Fruit fly (Drosophila melanogaster) whole organism, embryonic: ENCODE results near the gene CG33511.

ENCODE experiments used
- BtbVII ChIP-seq: fragments of 200-800 bp; sonication (Bioruptor generic); optimal IDR thresholded peaks from 3 replicates; lab custom pipeline; 2017; ENCODE audit warnings: missing biosample characterization, mild to moderate bottlenecking, missing genetic modification characterization
- Bteb2 ChIP-seq: fragments of 200-800 bp; sonication (Bioruptor generic); optimal IDR thresholded peaks from 2 replicates; lab custom pipeline; 2016; ENCODE audit warnings: missing biosample characterization, missing genetic modification characterization
- C15 ChIP-seq: fragments of 200-800 bp; sonication (Bioruptor generic); IDR thresholded peaks from 3 replicates; pipeline ENCODE4 v1.3.6; 2022; ENCODE audit warnings: missing biosample characterization, missing genetic modification characterization
- CG10431 ChIP-seq: fragments of 200-800 bp; sonication (Bioruptor generic); optimal IDR thresholded peaks from 3 replicates; lab custom pipeline; 2018; ENCODE audit warnings: missing biosample characterization, mild to moderate bottlenecking, missing genetic modification characterization
- CG10979 ChIP-seq: fragments of 200-800 bp; sonication (Bioruptor generic); optimal IDR thresholded peaks from 2 replicates; lab custom pipeline; 2018; ENCODE audit warnings: missing biosample characterization, mild to moderate bottlenecking, missing genetic modification characterization, moderate library complexity
- CG11696 ChIP-seq: fragments of 200-800 bp; sonication (Bioruptor generic); IDR thresholded peaks from 2 replicates; pipeline ENCODE4 v1.3.6; 2022; ENCODE audit warnings: missing biosample characterization, missing genetic modification characterization
- CG12071 ChIP-seq: fragments of 200-800 bp; sonication (Bioruptor generic); optimal IDR thresholded peaks from 3 replicates; lab custom pipeline; 2018; ENCODE audit warnings: missing biosample characterization, mild to moderate bottlenecking, missing genetic modification characterization
- CG12155 ChIP-seq: fragments of 200-800 bp; sonication (Bioruptor generic); optimal IDR thresholded peaks from 3 replicates; lab custom pipeline; 2016; ENCODE audit warnings: missing biosample characterization, missing genetic modification characterization
- CG12236 ChIP-seq: fragments of 200-800 bp; sonication (Bioruptor generic); optimal IDR thresholded peaks from 2 replicates; lab custom pipeline; 2016; ENCODE audit warnings: missing biosample characterization, missing genetic modification characterization
- CG12659 ChIP-seq: fragments of 200-800 bp; sonication (Bioruptor generic); optimal IDR thresholded peaks from 3 replicates; lab custom pipeline; 2017; ENCODE audit warnings: mild to moderate bottlenecking, missing biosample characterization, missing genetic modification reagents, missing genetic modification characterization
- CG14014 ChIP-seq: fragments of 200-800 bp; sonication (Bioruptor generic); IDR thresholded peaks from 2 replicates; pipeline ENCODE4 v1.3.6; 2022; ENCODE audit warnings: missing biosample characterization, missing genetic modification characterization
- CG14710 ChIP-seq: fragments of 200-800 bp; sonication (Bioruptor generic); optimal IDR thresholded peaks from 3 replicates; lab custom pipeline; 2019; ENCODE audit warnings: missing biosample characterization, mild to moderate bottlenecking, missing genetic modification characterization, moderate library complexity
- CG14965 ChIP-seq: fragments of 200-800 bp; sonication (Bioruptor generic); optimal IDR thresholded peaks from 2 replicates; lab custom pipeline; 2016; ENCODE audit warnings: missing biosample characterization, missing genetic modification characterization, borderline replicate concordance
- CG15011 ChIP-seq: fragments of 200-800 bp; sonication (Bioruptor generic); optimal IDR thresholded peaks from 3 replicates; lab custom pipeline; 2018; ENCODE audit warnings: missing biosample characterization, mild to moderate bottlenecking, missing genetic modification characterization
- CG1602 ChIP-seq: fragments of 200-800 bp; sonication (Bioruptor generic); optimal IDR thresholded peaks from 3 replicates; lab custom pipeline; 2016; ENCODE audit warnings: missing biosample characterization, missing genetic modification characterization
- CG17568 ChIP-seq: fragments of 200-800 bp; sonication (Bioruptor generic); optimal IDR thresholded peaks from 2 replicates; lab custom pipeline; 2018; ENCODE audit warnings: missing biosample characterization, mild to moderate bottlenecking, missing genetic modification characterization, moderate library complexity
- CG18262 ChIP-seq: fragments of 200-800 bp; optimal IDR thresholded peaks from 3 replicates; lab custom pipeline; 2019; ENCODE audit warnings: missing biosample characterization, mild to moderate bottlenecking, missing genetic modification characterization, moderate library complexity
- CG31441 ChIP-seq: fragments of 200-800 bp; sonication (Bioruptor generic); IDR thresholded peaks from 2 replicates; pipeline ENCODE4 v1.3.6; 2022; ENCODE audit warnings: missing biosample characterization, missing genetic modification characterization
- CG4328 ChIP-seq: fragments of 200-800 bp; sonication (Bioruptor generic); optimal IDR thresholded peaks from 3 replicates; lab custom pipeline; 2017; ENCODE audit warnings: missing biosample characterization, missing genetic modification reagents, missing genetic modification characterization
- CG4424 ChIP-seq: fragments of 200-800 bp; sonication (Bioruptor generic); optimal IDR thresholded peaks from 3 replicates; lab custom pipeline; 2016; ENCODE audit warnings: missing biosample characterization, missing genetic modification characterization
- CG4617 ChIP-seq: fragments of 200-800 bp; sonication (Bioruptor generic); optimal IDR thresholded peaks from 3 replicates; lab custom pipeline; 2016; ENCODE audit warnings: missing biosample characterization, missing genetic modification characterization, borderline replicate concordance
- CG5953 ChIP-seq: fragments of 200-800 bp; sonication (Bioruptor generic); IDR thresholded peaks from 2 replicates; pipeline ENCODE4 v1.3.6; 2022; ENCODE audit warnings: missing biosample characterization, missing genetic modification characterization
- CG6254 ChIP-seq: fragments of 200-800 bp; sonication (Bioruptor generic); optimal IDR thresholded peaks from 3 replicates; lab custom pipeline; 2017; ENCODE audit warnings: mild to moderate bottlenecking, missing biosample characterization, missing genetic modification reagents, missing genetic modification characterization
- CG6791 ChIP-seq: fragments of 200-800 bp; sonication (Bioruptor generic); IDR thresholded peaks from 3 replicates; pipeline ENCODE4 v1.3.6; 2022; ENCODE audit warnings: missing biosample characterization, missing genetic modification characterization; ENCODE audit not compliant: partially characterized antibody
- CG7372 ChIP-seq: fragments of 200-800 bp; sonication (Bioruptor generic); IDR thresholded peaks from 2 replicates; pipeline ENCODE4 v1.3.6; 2022; ENCODE audit warnings: missing biosample characterization, missing genetic modification characterization
- CG7556 ChIP-seq: fragments of 200-800 bp; sonication (Bioruptor generic); optimal IDR thresholded peaks from 2 replicates; lab custom pipeline; 2017; ENCODE audit warnings: missing biosample characterization, mild to moderate bottlenecking, missing genetic modification characterization
- CG7987 ChIP-seq: fragments of 200-800 bp; sonication (Bioruptor generic); optimal IDR thresholded peaks from 2 replicates; lab custom pipeline; 2018; ENCODE audit warnings: missing biosample characterization, mild to moderate bottlenecking, missing genetic modification characterization, moderate library complexity
- CG8281 ChIP-seq: fragments of 200-800 bp; sonication (Bioruptor generic); optimal IDR thresholded peaks from 2 replicates; lab custom pipeline; 2018; ENCODE audit warnings: missing biosample characterization, mild to moderate bottlenecking, missing genetic modification characterization, moderate library complexity
- CG9797 ChIP-seq: fragments of 200-800 bp; sonication (Bioruptor generic); optimal IDR thresholded peaks from 3 replicates; lab custom pipeline; 2018; ENCODE audit warnings: missing biosample characterization, mild to moderate bottlenecking, missing genetic modification characterization
- CoRest ChIP-seq: fragments of 200-800 bp; sonication (Bioruptor generic); optimal IDR thresholded peaks from 3 replicates; lab custom pipeline; 2018; ENCODE audit warnings: missing biosample characterization, mild to moderate bottlenecking, missing genetic modification characterization, moderate library complexity
- E2f2 ChIP-seq: fragments of 200-800 bp; sonication (Bioruptor generic); IDR thresholded peaks from 2 replicates; pipeline ENCODE4 v1.3.6; 2022; ENCODE audit warnings: missing biosample characterization, missing genetic modification characterization
- HLH3B ChIP-seq: fragments of 200-800 bp; sonication (Bioruptor generic); IDR thresholded peaks from 2 replicates; pipeline ENCODE4 v1.3.6; 2022; ENCODE audit warnings: missing biosample characterization, missing genetic modification characterization
- Opbp ChIP-seq: fragments of 200-800 bp; sonication (Bioruptor generic); IDR thresholded peaks from 3 replicates; pipeline ENCODE4 v1.3.6; 2022; ENCODE audit warnings: missing biosample characterization, missing genetic modification characterization; ENCODE audit not compliant: partially characterized antibody
- ase ChIP-seq: fragments of 200-800 bp; sonication (Bioruptor generic); IDR thresholded peaks from 3 replicates; pipeline ENCODE4 v1.3.6; 2022; ENCODE audit warnings: missing biosample characterization, missing genetic modification characterization
- chinmo ChIP-seq: fragments of 200-800 bp; sonication (Bioruptor generic); IDR thresholded peaks from 4 replicates; pipeline ENCODE4 v1.3.6; 2022; ENCODE audit warnings: missing biosample characterization, missing genetic modification characterization; ENCODE audit not compliant: partially characterized antibody
- fd64A ChIP-seq: fragments of 200-800 bp; sonication (Bioruptor generic); optimal IDR thresholded peaks from 3 replicates; lab custom pipeline; 2018; ENCODE audit warnings: missing biosample characterization, mild to moderate bottlenecking, missing genetic modification characterization
- fd96Cb ChIP-seq: fragments of 200-800 bp; sonication (Bioruptor generic); optimal IDR thresholded peaks from 2 replicates; lab custom pipeline; 2018; ENCODE audit warnings: missing biosample characterization, mild to moderate bottlenecking, missing genetic modification characterization, moderate library complexity
- h ChIP-seq: fragments of >200 bp; optimal IDR thresholded peaks from 2 replicates; lab custom pipeline; 2017
- kah ChIP-seq: fragments of 200-800 bp; sonication (Bioruptor generic); optimal IDR thresholded peaks from 2 replicates; lab custom pipeline; 2018; ENCODE audit warnings: missing biosample characterization, mild to moderate bottlenecking, missing genetic modification characterization
- knrl ChIP-seq: fragments of 200-800 bp; sonication (Bioruptor generic); IDR thresholded peaks from 3 replicates; pipeline ENCODE4 v1.3.6; 2022; ENCODE audit warnings: missing biosample characterization, missing genetic modification characterization; ENCODE audit not compliant: partially characterized antibody
- nau ChIP-seq: fragments of 200-800 bp; sonication (Bioruptor generic); optimal IDR thresholded peaks from 3 replicates; lab custom pipeline; 2017; ENCODE audit warnings: missing biosample characterization, mild to moderate bottlenecking, missing genetic modification characterization, missing genetic modification reagents
- onecut ChIP-seq: fragments of 200-800 bp; sonication (Bioruptor generic); IDR thresholded peaks from 2 replicates; pipeline ENCODE4 v1.3.6; 2022; ENCODE audit warnings: missing biosample characterization, missing genetic modification characterization
- peb ChIP-seq: fragments of 200-800 bp; sonication (Bioruptor generic); IDR thresholded peaks from 2 replicates; pipeline ENCODE4 v1.3.6; 2022; ENCODE audit warnings: missing biosample characterization, missing genetic modification characterization
- pfk ChIP-seq: fragments of 200-800 bp; sonication (Bioruptor generic); optimal IDR thresholded peaks from 2 replicates; lab custom pipeline; 2018; ENCODE audit warnings: missing biosample characterization, mild to moderate bottlenecking, missing genetic modification characterization, moderate library complexity
- stwl ChIP-seq: fragments of 200-800 bp; sonication (Bioruptor generic); optimal IDR thresholded peaks from 3 replicates; lab custom pipeline; 2018; ENCODE audit warnings: missing biosample characterization, mild to moderate bottlenecking, missing genetic modification characterization, moderate library complexity
- tgo ChIP-seq: fragments of 200-800 bp; sonication (Bioruptor generic); IDR thresholded peaks from 3 replicates; pipeline ENCODE4 v1.3.6; 2022; ENCODE audit warnings: missing biosample characterization, missing genetic modification characterization
- tll ChIP-seq, 2 experiments: fragments of 200-800 bp in 1 of 2; fragments of >200 bp in 1 of 2; sonication (Bioruptor generic) in 1 of 2; optimal IDR thresholded peaks; 2 replicates each; lab custom pipeline; 2017 to 2019; ENCODE audit warnings: missing biosample characterization in 2 of 2, missing genetic modification characterization in 2 of 2, mild to moderate bottlenecking in 1 of 2, moderate library complexity in 1 of 2
- vnd ChIP-seq: fragments of 200-800 bp; sonication (Bioruptor generic); IDR thresholded peaks from 3 replicates; pipeline ENCODE4 v1.3.6; 2022; ENCODE audit warnings: missing biosample characterization, missing genetic modification characterization; ENCODE audit not compliant: partially characterized antibody
- wek ChIP-seq: fragments of 200-800 bp; sonication (Bioruptor generic); optimal IDR thresholded peaks from 3 replicates; lab custom pipeline; 2018; ENCODE audit warnings: missing biosample characterization, mild to moderate bottlenecking, missing genetic modification characterization, moderate library complexity
- zen ChIP-seq: fragments of 200-800 bp; sonication (Bioruptor generic); optimal IDR thresholded peaks from 3 replicates; lab custom pipeline; 2018; ENCODE audit warnings: missing biosample characterization, mild to moderate bottlenecking, missing genetic modification characterization, moderate library complexity

CG33511 gene

dm6 chr2L:21037723-21038122, 44.6 kb downstream of the CG33511 start (continued):
- TF ChIP-seq CG8281 (tag; lab: Kevin White, UChicago) (peak; percentile 50), vnd (GFP tag; lab: Robert Waterston, UW) (no peak), CG5953 (GFP tag; lab: Robert Waterston, UW) (no peak), CG6254 (GFP tag; lab: Kevin White, UChicago) (peak; percentile 75), ase (GFP tag; lab: Robert Waterston, UW) (no peak), tll (GFP tag; optimal IDR thresholded peaks at IDR 0.05; lab: Kevin White, UChicago) (peak in 1 of 2 experiments; percentile 50), CG17568 (GFP tag; lab: Kevin White, UChicago) (peak; percentile 73), CG7987 (peak; percentile 82), peb (peak; percentile 27; the same call in 1 of the 2 replicates), CG9797 (no peak), CG7556 (no peak), nau (GFP tag; lab: Kevin White, UChicago) (peak; percentile 73), CG7372 (GFP tag; lab: Robert Waterston, UW) (no peak), CG18262 (tag; lab: Kevin White, UChicago) (peak; percentile 58), onecut (GFP tag; lab: Robert Waterston, UW) (peak; percentile 32; the same call in 1 of the 2 replicates), CG12071 (GFP tag; lab: Kevin White, UChicago) (peak; percentile 84), kah (GFP tag; lab: Kevin White, UChicago) (peak; percentile 68), stwl (peak; percentile 8), fd64A (GFP tag; lab: Kevin White, UChicago) (peak; percentile 88), BtbVII (GFP tag; lab: Kevin White, UChicago) (peak; percentile 75), fd96Cb (tag; lab: Kevin White, UChicago) (no peak), CG12236 (GFP tag; lab: Kevin White, UChicago) (peak; percentile 28), CG15011 (GFP tag; lab: Kevin White, UChicago) (peak; percentile 60), knrl (GFP tag; lab: Robert Waterston, UW) (no peak), CG1602 (GFP tag; lab: Kevin White, UChicago) (no peak), CG10431 (GFP tag; lab: Kevin White, UChicago) (no peak), CG12659 (GFP tag; lab: Kevin White, UChicago) (no peak), Opbp (GFP tag; lab: Robert Waterston, UW) (no peak), HLH3B (peak; percentile 30; the same call in 1 of the 2 replicates), CG14710 (tag; lab: Kevin White, UChicago) (peak; percentile 64), CG4617 (no peak), CG12155 (GFP tag; lab: Kevin White, UChicago) (no peak), C15 (GFP tag; lab: Robert Waterston, UW) (no peak), CG14014 (GFP tag; lab: Robert Waterston, UW) (peak; percentile 28; the same call in 1 of the 2 replicates), CG4424 (peak; percentile 9), CG4328 (GFP tag; lab: Kevin White, UChicago) (peak; percentile 46), chinmo (no peak), CG6791 (no peak), zen (tag; lab: Kevin White, UChicago) (peak; percentile 77), tgo (GFP tag; lab: Robert Waterston, UW) (no peak), Bteb2 (GFP tag; lab: Kevin White, UChicago) (no peak), wek (GFP tag; lab: Kevin White, UChicago) (peak; percentile 61), CG14965 (GFP tag; lab: Kevin White, UChicago) (no peak), CG31441 (GFP tag; lab: Robert Waterston, UW) (peak; percentile 50; the same call in 1 of the 2 replicates), CG11696 (peak; percentile 22; the same call in 1 of the 2 replicates), CG10979 (tag; lab: Kevin White, UChicago) (peak; percentile 26), E2f2 (GFP tag; lab: Robert Waterston, UW) (no peak), h (no peak), CoRest (tag; lab: Kevin White, UChicago) (peak; percentile 19), pfk (GFP tag; lab: Kevin White, UChicago) (peak; percentile 56)
